Worm (Caenorhabditis elegans): ENCODE data around the gene Y46G5A.18.

DNA sequence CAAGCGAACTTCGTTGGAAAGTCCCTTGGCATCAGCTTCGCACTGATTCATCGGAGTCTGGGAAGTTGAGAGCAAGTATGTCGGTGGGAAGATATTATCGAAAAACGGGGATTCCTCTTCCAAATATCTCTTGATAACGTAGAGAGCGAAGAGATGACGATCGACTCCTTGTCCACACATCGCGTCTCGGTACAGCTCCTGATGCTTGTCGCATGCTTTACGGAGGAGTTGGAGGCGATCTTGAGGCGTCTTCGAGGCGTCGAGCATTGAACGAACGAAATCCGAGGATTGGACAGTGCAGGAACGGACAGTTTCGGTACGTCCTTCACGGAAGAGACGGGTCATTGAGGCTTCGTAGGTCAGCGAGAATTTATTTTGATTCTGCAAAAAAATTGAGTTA lies 15.6 kb downstream of the Y46G5A.18 start:
- no peak for TF ChIP-seq lsy-2 (tag; optimal IDR thresholded peaks at IDR 0.05)
- no peak for TF ChIP-seq unc-39 (tag; optimal IDR thresholded peaks at IDR 0.05)
- no peak for TF ChIP-seq pha-4 (tag; optimal IDR thresholded peaks at IDR 0.05)
- no peak for TF ChIP-seq ztf-11 (tag; optimal IDR thresholded peaks at IDR 0.05)
- no peak for TF ChIP-seq elt-3 (tag; optimal IDR thresholded peaks at IDR 0.05)
- TF ChIP-seq snpc-4 (tag; optimal IDR thresholded peaks at IDR 0.05) = no peak
- no peak for TF ChIP-seq ceh-39 (tag; optimal IDR thresholded peaks at IDR 0.05)
- no peak for TF ChIP-seq nhr-2 (tag; optimal IDR thresholded peaks at IDR 0.05)
- TF ChIP-seq unc-62 (GFP tag; optimal IDR thresholded peaks at IDR 0.05) = no peak
